Fruit fly (Drosophila melanogaster): Measurements from ENCODE around the gene pinta.

pinta gene

DNA sequence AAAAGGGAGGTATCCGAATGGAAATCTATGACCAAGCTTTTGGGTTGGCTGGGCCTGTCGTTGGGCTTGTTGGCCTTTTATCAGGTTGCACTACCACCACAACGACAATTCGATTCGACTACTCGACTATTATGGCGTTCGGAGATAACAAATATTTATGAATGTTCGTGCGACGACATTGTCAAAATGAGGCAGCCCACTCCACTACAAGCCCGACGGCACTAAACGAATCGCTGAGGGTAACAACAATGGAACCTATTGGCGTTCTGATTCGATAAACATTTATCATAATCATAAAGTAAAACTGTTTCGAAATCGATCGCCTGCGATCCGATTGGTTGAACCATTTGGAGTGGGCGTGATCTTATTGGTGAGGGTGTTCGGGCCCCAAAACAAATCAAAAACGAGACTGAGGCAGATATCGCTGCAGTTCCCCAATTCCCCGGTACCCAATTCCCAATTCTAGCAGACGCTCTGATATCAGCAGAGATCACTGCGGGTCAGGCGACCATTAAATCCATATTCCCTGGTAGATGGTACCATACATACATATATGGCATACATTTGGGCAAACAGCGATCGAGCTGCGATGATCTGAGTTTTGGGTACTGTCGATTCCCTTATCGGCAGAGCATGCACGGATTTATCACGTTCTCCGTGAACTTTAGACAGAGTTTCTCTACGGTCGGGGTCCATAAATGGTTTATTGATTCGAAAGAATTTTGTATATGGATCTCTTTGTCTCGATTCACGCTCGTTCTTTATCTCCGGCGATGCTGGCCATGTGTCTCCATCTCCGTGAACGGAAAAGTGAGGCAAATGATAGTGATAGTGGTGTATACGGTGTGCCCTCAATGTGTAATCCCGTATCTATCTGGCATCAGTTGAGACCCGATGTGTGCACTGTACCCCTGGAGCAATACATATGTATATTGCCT, 29.9 kb upstream of the pinta start:
- TF ChIP-seq tj (GFP tag; optimal IDR thresholded peaks at IDR 0.05) (no peak), ovo (GFP tag; optimal IDR thresholded peaks at IDR 0.05) (no peak), CG7101 (tag; optimal IDR thresholded peaks at IDR 0.05) (no peak), Mnt (GFP tag; optimal IDR thresholded peaks at IDR 0.05) (no peak), CG11617 (GFP tag; optimal IDR thresholded peaks at IDR 0.05) (no peak), kay (GFP tag; ENCODE audit: borderline replicate concordance) (peak; percentile 48), bab1 (GFP tag; optimal IDR thresholded peaks at IDR 0.05) (no peak), CG33017 (tag; optimal IDR thresholded peaks at IDR 0.05) (no peak), Crg-1 (GFP tag; optimal IDR thresholded peaks at IDR 0.05) (no peak), CG7045 (GFP tag; optimal IDR thresholded peaks at IDR 0.05) (no peak), cic (GFP tag; optimal IDR thresholded peaks at IDR 0.05) (peak; percentile 1), cnc (optimal IDR thresholded peaks at IDR 0.05) (no peak), CG1620 (GFP tag; optimal IDR thresholded peaks at IDR 0.05) (no peak), CG12768 (GFP tag; optimal IDR thresholded peaks at IDR 0.05) (no peak), toe (GFP tag; optimal IDR thresholded peaks at IDR 0.05) (no peak)

- TF ChIP-seq Clk (GFP tag; optimal IDR thresholded peaks at IDR 0.05) (no peak), CG1620 (GFP tag; optimal IDR thresholded peaks at IDR 0.05) (no peak), bab1 (GFP tag; optimal IDR thresholded peaks at IDR 0.05) (no peak), CG5204 (GFP tag; optimal IDR thresholded peaks at IDR 0.05) (no peak)
Measured at dm6 chr3R:22449871-22450424, 25.2 kb upstream of the pinta start.

dm6 chr3R:22447874-22448254, 23.1 kb upstream of the pinta start, which contains the start of gene CG34376:
Gene CG34376, plus strand, starts transcription at chr3R:22448099.
- peak; percentile 74 for TF ChIP-seq CG12768 (GFP tag; optimal IDR thresholded peaks at IDR 0.05)
- TF ChIP-seq bab1 (GFP tag; optimal IDR thresholded peaks at IDR 0.05), result peak; percentile 48
- no peak for TF ChIP-seq CG14711 (tag; optimal IDR thresholded peaks at IDR 0.05)
- peak; percentile 21 for TF ChIP-seq CG11617 (GFP tag; optimal IDR thresholded peaks at IDR 0.05)
- TF ChIP-seq tj (GFP tag; optimal IDR thresholded peaks at IDR 0.05), result no peak
- no peak for TF ChIP-seq cnc (optimal IDR thresholded peaks at IDR 0.05)
- TF ChIP-seq toe (GFP tag; optimal IDR thresholded peaks at IDR 0.05), result no peak
- TF ChIP-seq cic (GFP tag; optimal IDR thresholded peaks at IDR 0.05), result peak; percentile 60
- peak; percentile 15 for TF ChIP-seq CG7101 (tag; optimal IDR thresholded peaks at IDR 0.05)
- no peak for TF ChIP-seq ovo (GFP tag; optimal IDR thresholded peaks at IDR 0.05)
- TF ChIP-seq CG7045 (GFP tag; optimal IDR thresholded peaks at IDR 0.05), result no peak
- peak; percentile 79 for TF ChIP-seq Mnt (GFP tag; optimal IDR thresholded peaks at IDR 0.05)
- no peak for TF ChIP-seq CG33017 (tag; optimal IDR thresholded peaks at IDR 0.05)
- TF ChIP-seq Clk (GFP tag; optimal IDR thresholded peaks at IDR 0.05), result no peak
- no peak for TF ChIP-seq kay (GFP tag; ENCODE audit: borderline replicate concordance)
- TF ChIP-seq pad (GFP tag; optimal IDR thresholded peaks at IDR 0.05), result no peak
- TF ChIP-seq Crg-1 (GFP tag; optimal IDR thresholded peaks at IDR 0.05), result peak; percentile 27
- peak; percentile 8 for TF ChIP-seq CG5204 (GFP tag; optimal IDR thresholded peaks at IDR 0.05)
- TF ChIP-seq CG1620 (GFP tag; optimal IDR thresholded peaks at IDR 0.05), result no peak
- TF ChIP-seq Hr96 (GFP tag; optimal IDR thresholded peaks at IDR 0.05), result peak; percentile 61

DNA sequence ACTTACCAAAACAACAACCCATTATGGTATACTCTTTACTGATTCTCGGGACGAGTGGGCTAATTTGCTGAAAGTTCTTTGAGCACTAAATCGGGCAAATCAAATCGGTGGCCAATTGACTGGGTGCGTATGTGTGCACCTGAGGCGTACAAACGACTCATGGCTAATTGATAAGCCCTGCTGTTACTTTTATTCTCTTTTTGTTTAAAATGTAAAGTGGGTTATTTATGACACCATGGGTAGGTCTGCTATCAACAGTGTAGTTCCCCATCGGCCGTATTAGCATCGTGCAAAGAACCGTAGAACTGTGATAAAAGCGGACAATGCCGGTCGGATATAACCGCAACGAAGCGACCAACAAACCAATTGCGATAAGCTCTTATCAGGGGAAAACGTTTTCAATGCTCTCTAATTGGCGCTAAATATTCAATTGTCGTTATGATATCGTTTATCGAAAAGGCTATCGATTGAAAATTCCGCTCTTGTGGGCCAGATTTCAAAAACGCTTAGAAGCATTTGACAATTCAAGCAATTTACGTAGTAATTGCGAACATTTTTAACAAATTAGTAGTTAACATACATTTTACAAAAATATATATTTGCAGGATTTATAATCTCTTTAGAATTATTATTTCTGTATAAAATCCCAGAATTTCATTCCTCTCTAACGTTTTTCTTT, 22.6 kb upstream of the pinta start, which contains the start of gene CG34288:
Gene CG34288, minus strand, starts transcription at position 69 of the 679 bp plus-strand sequence.
- no peak for TF ChIP-seq Clk (GFP tag; optimal IDR thresholded peaks at IDR 0.05)
- TF ChIP-seq Crg-1 (GFP tag; optimal IDR thresholded peaks at IDR 0.05), result no peak
- TF ChIP-seq tj (GFP tag; optimal IDR thresholded peaks at IDR 0.05), result no peak
- peak; percentile 75 for TF ChIP-seq Mnt (GFP tag; optimal IDR thresholded peaks at IDR 0.05)
- peak; percentile 38 for TF ChIP-seq CG33017 (tag; optimal IDR thresholded peaks at IDR 0.05)
- no peak for TF ChIP-seq ovo (GFP tag; optimal IDR thresholded peaks at IDR 0.05)
- no peak for TF ChIP-seq CG5204 (GFP tag; optimal IDR thresholded peaks at IDR 0.05)
- TF ChIP-seq CG11617 (GFP tag; optimal IDR thresholded peaks at IDR 0.05), result no peak
- TF ChIP-seq pad (GFP tag; optimal IDR thresholded peaks at IDR 0.05), result peak; percentile 14
- TF ChIP-seq bab1 (GFP tag; optimal IDR thresholded peaks at IDR 0.05), result no peak
- TF ChIP-seq CG7045 (GFP tag; optimal IDR thresholded peaks at IDR 0.05), result no peak
- TF ChIP-seq cic (GFP tag; optimal IDR thresholded peaks at IDR 0.05), result peak; percentile 87
- TF ChIP-seq kay (GFP tag; ENCODE audit: borderline replicate concordance), result peak; percentile 62
- peak; percentile 48 for TF ChIP-seq CG12768 (GFP tag; optimal IDR thresholded peaks at IDR 0.05)
- TF ChIP-seq toe (GFP tag; optimal IDR thresholded peaks at IDR 0.05), result peak; percentile 15
- TF ChIP-seq CG7101 (tag; optimal IDR thresholded peaks at IDR 0.05), result peak; percentile 52
- TF ChIP-seq Hr96 (GFP tag; optimal IDR thresholded peaks at IDR 0.05), result peak; percentile 9
- no peak for TF ChIP-seq cnc (optimal IDR thresholded peaks at IDR 0.05)

dm6 chr3R:22446493-22446892, 21.8 kb upstream of the pinta start, which contains the start of gene CG12499:
Gene CG12499, minus strand, starts transcription at chr3R:22446587.
- peak; percentile 93 for TF ChIP-seq Mnt (GFP tag; optimal IDR thresholded peaks at IDR 0.05)
- peak; percentile 93 for TF ChIP-seq kay (GFP tag; ENCODE audit: borderline replicate concordance)
- TF ChIP-seq bab1 (GFP tag; optimal IDR thresholded peaks at IDR 0.05), result peak; percentile 3
- no peak for TF ChIP-seq CG5204 (GFP tag; optimal IDR thresholded peaks at IDR 0.05)
- TF ChIP-seq pad (GFP tag; optimal IDR thresholded peaks at IDR 0.05), result no peak

Data from whole organism, adult.